Fruit fly (Drosophila melanogaster): Measurements from ENCODE around the gene CG12224.
A peak's percentile ranks its signal among the peaks of the same experiment; 100 is the strongest.

Gene CG12224

DNA sequence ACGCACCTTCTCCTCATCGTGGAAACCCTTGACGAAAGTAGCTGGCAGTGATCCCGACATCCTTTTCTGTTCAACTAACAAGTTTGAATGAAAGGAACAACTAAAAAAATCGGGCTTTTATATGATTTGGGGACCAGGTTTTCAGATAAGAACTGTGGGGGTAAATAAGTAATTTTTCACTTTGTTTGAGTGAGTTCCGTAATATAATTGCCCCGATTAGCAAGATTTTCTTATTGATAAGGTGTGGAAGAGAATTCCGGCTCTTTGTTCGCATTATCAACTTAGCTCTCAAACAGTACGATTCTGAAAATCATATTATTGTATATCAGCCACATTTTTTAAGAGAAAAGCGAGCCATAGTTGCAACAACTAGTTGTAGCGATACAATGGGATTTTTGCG is at the start of gene CG12224:
Gene CG12224, minus strand, starts transcription at position 101 of the 400 bp plus-strand sequence.
- no peak for TF ChIP-seq OdsH (GFP tag; optimal IDR thresholded peaks at IDR 0.05)
- TF ChIP-seq woc (GFP tag; optimal IDR thresholded peaks at IDR 0.05), result no peak
- no peak for TF ChIP-seq br (GFP tag; optimal IDR thresholded peaks at IDR 0.05)
- TF ChIP-seq fru (GFP tag; optimal IDR thresholded peaks at IDR 0.05), result no peak
- TF ChIP-seq dl (GFP tag; optimal IDR thresholded peaks at IDR 0.05; ENCODE audit: insufficient read depth in 1 of 2, partially characterized antibody in 2 of 2), result no peak
- TF ChIP-seq Mio (GFP tag; optimal IDR thresholded peaks at IDR 0.05), result no peak
- TF ChIP-seq tai (GFP tag; optimal IDR thresholded peaks at IDR 0.05), result no peak

DNA sequence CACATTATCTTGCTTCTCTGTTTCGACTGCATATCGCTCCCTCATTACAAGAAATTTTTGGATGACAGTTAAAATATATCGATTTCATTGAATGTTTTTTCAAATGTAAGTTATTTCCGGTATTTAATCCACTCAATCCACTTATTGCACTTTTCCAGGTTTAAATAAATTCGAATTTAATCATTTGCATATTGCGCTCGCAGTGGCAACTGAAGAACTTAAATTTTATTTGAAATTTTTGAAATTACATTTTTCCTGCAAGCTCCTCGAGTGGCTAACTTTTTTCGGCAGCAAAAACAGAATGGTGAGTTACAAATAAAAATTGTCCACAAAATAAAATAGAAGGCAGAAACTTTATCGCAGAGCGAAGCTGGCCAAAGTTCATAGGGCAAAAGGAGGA is 49.8 kb upstream of the CG12224 start, which contains the start of the genes CG31358, CG42504 and CG42505:
Gene CG31358, minus strand, starts transcription at position 101 of the 400 bp plus-strand sequence.
Gene CG42504, minus strand, starts transcription at position 101 of the 400 bp plus-strand sequence.
Gene CG42505, minus strand, starts transcription at position 101 of the 400 bp plus-strand sequence.
- TF ChIP-seq Mio (GFP tag; optimal IDR thresholded peaks at IDR 0.05) (no peak), Hr78 (GFP tag; optimal IDR thresholded peaks at IDR 0.05) (no peak), Jra (GFP tag; optimal IDR thresholded peaks at IDR 0.05) (no peak), h (GFP tag; optimal IDR thresholded peaks at IDR 0.05) (no peak), GATAd (GFP tag; optimal IDR thresholded peaks at IDR 0.05) (no peak), br (GFP tag; optimal IDR thresholded peaks at IDR 0.05) (no peak), Abd-B (GFP tag; optimal IDR thresholded peaks at IDR 0.05) (no peak), lola (GFP tag; optimal IDR thresholded peaks at IDR 0.05) (no peak), usp (GFP tag; optimal IDR thresholded peaks at IDR 0.05) (no peak)

DNA sequence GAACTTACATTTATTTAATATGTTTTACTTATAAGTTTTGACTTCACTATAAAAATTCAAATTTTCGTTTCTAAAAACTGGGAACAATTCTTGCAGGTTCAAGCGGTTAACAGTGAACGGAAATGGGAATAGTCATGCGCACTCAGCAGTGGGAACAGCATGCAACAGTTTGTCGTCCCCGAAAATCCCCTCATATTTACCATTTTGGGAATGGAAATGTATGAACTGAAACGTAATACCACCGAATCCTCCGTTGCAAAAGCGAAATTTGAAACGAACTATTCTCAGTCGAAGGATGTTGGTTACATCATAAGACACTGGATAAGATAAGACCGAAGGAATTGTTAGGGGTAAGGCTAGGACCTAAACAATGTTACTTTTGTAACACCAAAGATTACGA is 39.1 kb upstream of the CG12224 start:
- TF ChIP-seq Myc (optimal IDR thresholded peaks at IDR 0.05) (no peak), rgr (GFP tag; optimal IDR thresholded peaks at IDR 0.05) (no peak), OdsH (GFP tag; optimal IDR thresholded peaks at IDR 0.05) (no peak), Hr78 (GFP tag; optimal IDR thresholded peaks at IDR 0.05) (no peak)

DNA sequence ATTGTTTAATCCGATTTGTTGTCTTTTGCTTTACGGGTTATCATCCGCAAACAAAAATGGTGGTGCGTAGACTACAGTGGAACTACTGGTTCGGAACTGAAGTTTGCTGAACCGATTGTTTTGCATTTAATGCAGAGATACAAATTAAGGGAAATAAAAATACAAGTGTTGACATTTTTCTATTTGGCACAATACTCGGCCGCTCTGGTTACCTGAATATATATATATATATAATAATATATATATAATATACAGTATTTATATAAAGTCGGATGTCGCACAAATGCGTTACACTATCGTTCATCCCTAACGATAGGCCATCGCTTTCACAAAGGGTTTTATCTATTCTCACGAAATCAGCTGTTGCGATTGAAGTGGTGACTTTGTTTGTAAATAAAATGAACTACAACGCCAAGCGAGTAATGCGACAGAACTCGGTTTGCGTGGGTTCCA is 35.0 kb upstream of the CG12224 start, which contains the start of the genes DCAF12 and Spt3:
Gene DCAF12, minus strand, starts transcription at position 204 of the 453 bp plus-strand sequence.
Gene Spt3, plus strand, starts transcription at position 329 of the 453 bp plus-strand sequence.
- TF ChIP-seq dmrt93B (GFP tag; optimal IDR thresholded peaks at IDR 0.05), result peak; percentile 50
- TF ChIP-seq Myc (optimal IDR thresholded peaks at IDR 0.05), result peak; percentile 3
- no peak for TF ChIP-seq fru (GFP tag; optimal IDR thresholded peaks at IDR 0.05)
- no peak for TF ChIP-seq brk (GFP tag; optimal IDR thresholded peaks at IDR 0.05)
- no peak for TF ChIP-seq pan (optimal IDR thresholded peaks at IDR 0.05)
- no peak for TF ChIP-seq Vsx2 (GFP tag; optimal IDR thresholded peaks at IDR 0.05; ENCODE audit: partially characterized antibody)
- TF ChIP-seq CG9705 (GFP tag; optimal IDR thresholded peaks at IDR 0.05), result peak; percentile 13
- no peak for TF ChIP-seq OdsH (GFP tag; optimal IDR thresholded peaks at IDR 0.05)
- TF ChIP-seq woc (GFP tag; optimal IDR thresholded peaks at IDR 0.05), result peak; percentile 83
- no peak for TF ChIP-seq sv (GFP tag; optimal IDR thresholded peaks at IDR 0.05)
- TF ChIP-seq CG32264 (GFP tag; optimal IDR thresholded peaks at IDR 0.05), result peak; percentile 17
- TF ChIP-seq Dif (GFP tag; optimal IDR thresholded peaks at IDR 0.05; ENCODE audit: partially characterized antibody), result no peak
- no peak for TF ChIP-seq tai (GFP tag; optimal IDR thresholded peaks at IDR 0.05)
- TF ChIP-seq foxo (GFP tag; optimal IDR thresholded peaks at IDR 0.05), result no peak
- peak; percentile 52 for TF ChIP-seq psq (GFP tag; optimal IDR thresholded peaks at IDR 0.05)
- TF ChIP-seq CrebA (GFP tag; optimal IDR thresholded peaks at IDR 0.05; ENCODE audit: borderline replicate concordance), result no peak
- no peak for TF ChIP-seq dsf (GFP tag; optimal IDR thresholded peaks at IDR 0.05; ENCODE audit: borderline replicate concordance)
- TF ChIP-seq HLH106 (tag; optimal IDR thresholded peaks at IDR 0.05), result peak; percentile 74
- TF ChIP-seq N (GFP tag; optimal IDR thresholded peaks at IDR 0.05), result no peak
- TF ChIP-seq Hr78 (GFP tag; optimal IDR thresholded peaks at IDR 0.05), result no peak
- TF ChIP-seq h (GFP tag; optimal IDR thresholded peaks at IDR 0.05), result no peak
- TF ChIP-seq Dfd (GFP tag; optimal IDR thresholded peaks at IDR 0.05), result no peak

DNA sequence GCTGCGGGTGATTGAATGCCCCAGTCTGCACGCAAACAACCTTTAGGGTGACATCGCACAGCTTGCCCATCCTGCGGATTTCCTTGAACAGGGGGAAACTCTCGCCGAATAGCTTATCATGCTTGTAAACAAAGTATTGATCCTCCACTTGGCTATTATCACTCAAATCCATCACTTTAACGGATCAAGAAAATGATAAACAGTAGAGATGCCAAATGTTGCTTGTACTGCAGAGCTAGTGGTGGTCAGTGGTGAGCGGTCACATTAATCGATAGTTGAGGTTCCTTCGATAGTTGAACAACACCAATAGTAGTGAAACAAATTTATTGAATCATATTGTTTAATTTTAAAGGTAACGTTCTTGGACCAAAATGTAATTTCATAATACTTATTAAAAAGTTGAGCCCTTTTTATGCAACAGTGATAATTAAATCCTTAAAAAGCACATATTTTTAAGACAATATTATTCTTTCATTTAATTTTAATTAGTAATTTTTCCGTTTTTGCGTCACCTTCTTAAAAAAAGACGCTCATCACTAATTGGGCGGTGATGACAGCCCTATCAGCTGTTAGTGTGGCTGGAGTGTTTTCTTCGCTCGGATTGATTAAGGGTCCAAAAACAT is 28.5 kb upstream of the CG12224 start, which contains the start of the genes KLHL18 and GCC185:
Gene KLHL18, minus strand, starts transcription at position 233 of the 623 bp plus-strand sequence.
Gene GCC185, plus strand, starts transcription at position 571 of the 623 bp plus-strand sequence.
- no peak for TF ChIP-seq Abd-B (GFP tag; optimal IDR thresholded peaks at IDR 0.05)
- no peak for TF ChIP-seq Rel (GFP tag; optimal IDR thresholded peaks at IDR 0.05)
- peak; percentile 10 for TF ChIP-seq Rel (tag; optimal IDR thresholded peaks at IDR 0.05)
- TF ChIP-seq usp (GFP tag; optimal IDR thresholded peaks at IDR 0.05), result no peak
- peak; percentile 84 for TF ChIP-seq dmrt93B (GFP tag; optimal IDR thresholded peaks at IDR 0.05)
- TF ChIP-seq jim (GFP tag; optimal IDR thresholded peaks at IDR 0.05), result no peak
- TF ChIP-seq fru (GFP tag; optimal IDR thresholded peaks at IDR 0.05), result peak; percentile 82
- peak; percentile 85 for TF ChIP-seq rgr (GFP tag; optimal IDR thresholded peaks at IDR 0.05)
- peak; percentile 78 for TF ChIP-seq OdsH (GFP tag; optimal IDR thresholded peaks at IDR 0.05)
- TF ChIP-seq sage (GFP tag; optimal IDR thresholded peaks at IDR 0.05), result no peak
- TF ChIP-seq Hr83 (GFP tag; optimal IDR thresholded peaks at IDR 0.05; ENCODE audit: poor library complexity, severe bottlenecking), result no peak
- peak; percentile 72 for TF ChIP-seq CG9705 (GFP tag; optimal IDR thresholded peaks at IDR 0.05)
- TF ChIP-seq dl (GFP tag; optimal IDR thresholded peaks at IDR 0.05; ENCODE audit: insufficient read depth in 1 of 2, partially characterized antibody in 2 of 2), result no peak
- no peak for TF ChIP-seq tai (GFP tag; optimal IDR thresholded peaks at IDR 0.05)
- TF ChIP-seq Hnf4 (GFP tag; optimal IDR thresholded peaks at IDR 0.05), result no peak
- TF ChIP-seq Hr78 (GFP tag; optimal IDR thresholded peaks at IDR 0.05), result no peak
- TF ChIP-seq CrebA (GFP tag; optimal IDR thresholded peaks at IDR 0.05; ENCODE audit: borderline replicate concordance), result no peak
- TF ChIP-seq woc (GFP tag; optimal IDR thresholded peaks at IDR 0.05), result peak; percentile 93
- peak; percentile 76 for TF ChIP-seq Sp1 (GFP tag; optimal IDR thresholded peaks at IDR 0.05)
- no peak for TF ChIP-seq Mio (GFP tag; optimal IDR thresholded peaks at IDR 0.05)
- TF ChIP-seq foxo (GFP tag; optimal IDR thresholded peaks at IDR 0.05), result peak in 1 of 2 experiments; percentile 89
- no peak for TF ChIP-seq brk (GFP tag; optimal IDR thresholded peaks at IDR 0.05)
- no peak for TF ChIP-seq Jra (GFP tag; optimal IDR thresholded peaks at IDR 0.05)
- TF ChIP-seq CG32264 (GFP tag; optimal IDR thresholded peaks at IDR 0.05), result no peak
- TF ChIP-seq br (GFP tag; optimal IDR thresholded peaks at IDR 0.05), result peak; percentile 61

Measured in whole organism, wandering third instar larva.